Fruit fly (Drosophila melanogaster) whole organism, embryonic: ENCODE results near the gene tex.

Experiments used
- Adf1 ChIP-seq: fragments of 200-800 bp; sonication (Bioruptor generic); IDR thresholded peaks from 2 replicates; pipeline ENCODE4 v1.3.6; 2022; ENCODE audit warnings: missing biosample characterization, missing genetic modification characterization
- Atf3 ChIP-seq: fragments of 200-800 bp; sonication (Bioruptor generic); optimal IDR thresholded peaks from 3 replicates; lab custom pipeline; 2016; ENCODE audit warnings: missing biosample characterization, missing genetic modification characterization
- CG12071 ChIP-seq: fragments of 200-800 bp; sonication (Bioruptor generic); optimal IDR thresholded peaks from 3 replicates; lab custom pipeline; 2018; ENCODE audit warnings: missing biosample characterization, mild to moderate bottlenecking, missing genetic modification characterization
- CG12155 ChIP-seq: fragments of 200-800 bp; sonication (Bioruptor generic); optimal IDR thresholded peaks from 3 replicates; lab custom pipeline; 2016; ENCODE audit warnings: missing biosample characterization, missing genetic modification characterization
- CG12391 ChIP-seq: fragments of 200-800 bp; sonication (Bioruptor generic); optimal IDR thresholded peaks from 3 replicates; lab custom pipeline; 2018; ENCODE audit warnings: missing biosample characterization, mild to moderate bottlenecking, missing genetic modification characterization, moderate library complexity
- CG15479 ChIP-seq: fragments of 200-800 bp; sonication (Bioruptor generic); optimal IDR thresholded peaks from 3 replicates; lab custom pipeline; 2019; ENCODE audit warnings: missing biosample characterization, mild to moderate bottlenecking, missing genetic modification characterization, moderate library complexity
- CG15696 ChIP-seq: fragments of 200-800 bp; sonication (Bioruptor generic); optimal IDR thresholded peaks from 2 replicates; lab custom pipeline; 2019; ENCODE audit warnings: missing biosample characterization, mild to moderate bottlenecking, missing genetic modification characterization, moderate library complexity
- CG1603 ChIP-seq: fragments of 200-800 bp; sonication (Bioruptor generic); optimal IDR thresholded peaks from 2 replicates; lab custom pipeline; 2019; ENCODE audit warnings: missing biosample characterization, mild to moderate bottlenecking, missing genetic modification characterization, moderate library complexity
- CG18599 ChIP-seq: fragments of 200-800 bp; sonication (Bioruptor generic); optimal IDR thresholded peaks from 3 replicates; lab custom pipeline; 2017; ENCODE audit warnings: missing biosample characterization, missing genetic modification characterization, mild to moderate bottlenecking, moderate library complexity, missing genetic modification reagents
- CG2116 ChIP-seq: fragments of 200-800 bp; sonication (Bioruptor generic); optimal IDR thresholded peaks from 3 replicates; lab custom pipeline; 2018; ENCODE audit warnings: missing biosample characterization, mild to moderate bottlenecking, missing genetic modification characterization
- CG3163 ChIP-seq: fragments of 200-800 bp; sonication (Bioruptor generic); optimal IDR thresholded peaks from 3 replicates; lab custom pipeline; 2016; ENCODE audit warnings: missing biosample characterization, missing genetic modification characterization
- CG33557 ChIP-seq: fragments of 200-800 bp; sonication (Bioruptor generic); optimal IDR thresholded peaks from 2 replicates; lab custom pipeline; 2019; ENCODE audit warnings: missing biosample characterization, mild to moderate bottlenecking, missing genetic modification characterization, moderate library complexity
- CG3847 ChIP-seq: fragments of 200-800 bp; sonication (Bioruptor generic); IDR thresholded peaks from 2 replicates; pipeline ENCODE4 v1.3.6; 2022; ENCODE audit warnings: missing biosample characterization, missing genetic modification characterization
- CG43689 ChIP-seq: fragments of 200-800 bp; sonication (Bioruptor generic); IDR thresholded peaks from 2 replicates; pipeline ENCODE4 v1.3.6; 2022; ENCODE audit warnings: missing biosample characterization, missing genetic modification characterization
- CG6175 ChIP-seq: fragments of 200-800 bp; sonication (Bioruptor generic); IDR thresholded peaks from 3 replicates; pipeline ENCODE4 v1.3.6; 2022; ENCODE audit warnings: missing biosample characterization, missing genetic modification characterization
- CG6254 ChIP-seq: fragments of 200-800 bp; sonication (Bioruptor generic); optimal IDR thresholded peaks from 3 replicates; lab custom pipeline; 2017; ENCODE audit warnings: mild to moderate bottlenecking, missing biosample characterization, missing genetic modification reagents, missing genetic modification characterization
- CG7928 ChIP-seq: fragments of 200-800 bp; sonication (Bioruptor generic); optimal IDR thresholded peaks from 2 replicates; lab custom pipeline; 2017; ENCODE audit warnings: missing biosample characterization, mild to moderate bottlenecking, missing genetic modification characterization
- CG7963 ChIP-seq: fragments of 200-800 bp; sonication (Bioruptor generic); IDR thresholded peaks from 3 replicates; pipeline ENCODE4 v1.3.6; 2022; ENCODE audit warnings: missing biosample characterization, missing genetic modification characterization; ENCODE audit not compliant: partially characterized antibody
- CG9609 ChIP-seq: fragments of 200-800 bp; sonication (Bioruptor generic); optimal IDR thresholded peaks from 3 replicates; lab custom pipeline; 2016; ENCODE audit warnings: missing biosample characterization, missing genetic modification characterization
- Camta ChIP-seq: fragments of 200-800 bp; sonication (Bioruptor generic); optimal IDR thresholded peaks from 2 replicates; lab custom pipeline; 2016; ENCODE audit warnings: missing biosample characterization, missing genetic modification characterization
- Dfd ChIP-seq, 2 experiments: fragments of >200 bp; optimal IDR thresholded peaks; 2 replicates each; lab custom pipeline; 2017; ENCODE audit warnings: missing biosample characterization in 2 of 2, missing genetic modification characterization in 2 of 2
- Dip3 ChIP-seq: fragments of 200-800 bp; sonication (Bioruptor generic); optimal IDR thresholded peaks from 3 replicates; lab custom pipeline; 2016; ENCODE audit warnings: missing biosample characterization, missing genetic modification characterization
- Dll ChIP-seq: fragments of 200-800 bp; sonication (Bioruptor generic); IDR thresholded peaks from 4 replicates; pipeline ENCODE4 v1.3.6; 2022; ENCODE audit warnings: missing biosample characterization, missing genetic modification characterization; ENCODE audit not compliant: partially characterized antibody
- Doc2 ChIP-seq: fragments of 200-800 bp; sonication (Bioruptor generic); IDR thresholded peaks from 2 replicates; pipeline ENCODE4 v1.3.6; 2022; ENCODE audit warnings: missing biosample characterization, missing genetic modification characterization
- E2f2 ChIP-seq: fragments of 200-800 bp; sonication (Bioruptor generic); IDR thresholded peaks from 2 replicates; pipeline ENCODE4 v1.3.6; 2022; ENCODE audit warnings: missing biosample characterization, missing genetic modification characterization
- HLH3B ChIP-seq: fragments of 200-800 bp; sonication (Bioruptor generic); IDR thresholded peaks from 2 replicates; pipeline ENCODE4 v1.3.6; 2022; ENCODE audit warnings: missing biosample characterization, missing genetic modification characterization
- Hey ChIP-seq: fragments of 200-800 bp; sonication (Bioruptor generic); optimal IDR thresholded peaks from 3 replicates; lab custom pipeline; 2018; ENCODE audit warnings: missing biosample characterization, mild to moderate bottlenecking, missing genetic modification characterization
- Hmx ChIP-seq: fragments of 200-800 bp; sonication (Bioruptor generic); optimal IDR thresholded peaks from 2 replicates; lab custom pipeline; 2016; ENCODE audit warnings: missing biosample characterization, missing genetic modification characterization
- Lhr ChIP-seq: fragments of 200-800 bp; sonication (Bioruptor generic); optimal IDR thresholded peaks from 3 replicates; lab custom pipeline; 2017; ENCODE audit warnings: mild to moderate bottlenecking, missing biosample characterization, missing genetic modification reagents, missing genetic modification characterization
- NFAT ChIP-seq: fragments of 200-800 bp; sonication (Bioruptor generic); IDR thresholded peaks from 2 replicates; pipeline ENCODE4 v1.3.6; 2022; ENCODE audit warnings: missing biosample characterization, missing genetic modification characterization
- Neu2 ChIP-seq: fragments of 200-800 bp; sonication (Bioruptor generic); optimal IDR thresholded peaks from 3 replicates; lab custom pipeline; 2016; ENCODE audit warnings: missing biosample characterization, missing genetic modification characterization, borderline replicate concordance
- Sox100B ChIP-seq: fragments of 200-800 bp; sonication (Bioruptor generic); optimal IDR thresholded peaks from 3 replicates; lab custom pipeline; 2018; ENCODE audit warnings: missing biosample characterization, mild to moderate bottlenecking, missing genetic modification characterization
- Ssrp ChIP-seq: fragments of 200-800 bp; sonication (Bioruptor generic); optimal IDR thresholded peaks from 2 replicates; lab custom pipeline; 2018; ENCODE audit warnings: missing biosample characterization, mild to moderate bottlenecking, missing genetic modification characterization, moderate library complexity
- bbx ChIP-seq: fragments of 200-800 bp; sonication (Bioruptor generic); IDR thresholded peaks from 2 replicates; pipeline ENCODE4 v1.3.6; 2022; ENCODE audit warnings: missing biosample characterization, missing genetic modification characterization; ENCODE audit not compliant: partially characterized antibody
- crp ChIP-seq, 2 experiments: fragments of 200-800 bp; sonication (Bioruptor generic); optimal IDR thresholded peaks; 2 replicates in 1 of 2; 3 replicates in 1 of 2; lab custom pipeline; 2017; ENCODE audit warnings: missing biosample characterization in 2 of 2, missing genetic modification characterization in 2 of 2, mild to moderate bottlenecking in 1 of 2, moderate library complexity in 1 of 2
- danr ChIP-seq: fragments of 200-800 bp; sonication (Bioruptor generic); IDR thresholded peaks from 2 replicates; pipeline ENCODE4 v1.3.6; 2022; ENCODE audit warnings: missing biosample characterization, missing genetic modification characterization
- dm ChIP-seq: fragments of 200-800 bp; sonication (Bioruptor generic); optimal IDR thresholded peaks from 3 replicates; lab custom pipeline; 2016; ENCODE audit warnings: missing biosample characterization, missing genetic modification characterization
- fd3F ChIP-seq: fragments of 200-800 bp; sonication (Bioruptor generic); optimal IDR thresholded peaks from 2 replicates; lab custom pipeline; 2018; ENCODE audit warnings: missing biosample characterization, mild to moderate bottlenecking, missing genetic modification characterization, moderate library complexity
- fd96Cb ChIP-seq: fragments of 200-800 bp; sonication (Bioruptor generic); optimal IDR thresholded peaks from 2 replicates; lab custom pipeline; 2018; ENCODE audit warnings: missing biosample characterization, mild to moderate bottlenecking, missing genetic modification characterization, moderate library complexity
- fru ChIP-seq: fragments of >200 bp; optimal IDR thresholded peaks from 2 replicates; lab custom pipeline; 2017
- gt ChIP-seq: fragments of 200-800 bp; sonication (Bioruptor generic); IDR thresholded peaks from 2 replicates; pipeline ENCODE4 v1.3.6; 2022; ENCODE audit warnings: missing biosample characterization, missing genetic modification characterization
- jumu ChIP-seq: fragments of 200-800 bp; sonication (Bioruptor generic); optimal IDR thresholded peaks from 3 replicates; lab custom pipeline; 2016; ENCODE audit warnings: missing biosample characterization, missing genetic modification characterization
- kay ChIP-seq: fragments of 200-800 bp; sonication (Bioruptor generic); optimal IDR thresholded peaks from 2 replicates; lab custom pipeline; 2016; ENCODE audit warnings: missing biosample characterization, missing genetic modification characterization
- mam ChIP-seq: fragments of 200-800 bp; sonication (Bioruptor generic); optimal IDR thresholded peaks from 3 replicates; lab custom pipeline; 2016; ENCODE audit warnings: missing biosample characterization, missing genetic modification characterization
- seq ChIP-seq: fragments of 200-800 bp; sonication (Bioruptor generic); IDR thresholded peaks from 2 replicates; pipeline ENCODE4 v1.3.6; 2022; ENCODE audit warnings: missing biosample characterization, missing genetic modification characterization
- sima ChIP-seq: fragments of 200-800 bp; sonication (Bioruptor generic); optimal IDR thresholded peaks from 2 replicates; lab custom pipeline; 2016; ENCODE audit warnings: missing biosample characterization, missing genetic modification characterization
- stwl ChIP-seq: fragments of 200-800 bp; sonication (Bioruptor generic); optimal IDR thresholded peaks from 3 replicates; lab custom pipeline; 2018; ENCODE audit warnings: missing biosample characterization, mild to moderate bottlenecking, missing genetic modification characterization, moderate library complexity
- ttk ChIP-seq: fragments of 200-800 bp; sonication (Bioruptor generic); IDR thresholded peaks from 2 replicates; pipeline ENCODE4 v2.1.2; 2022; ENCODE audit warnings: missing biosample characterization, missing genetic modification characterization
- wek ChIP-seq: fragments of 200-800 bp; sonication (Bioruptor generic); optimal IDR thresholded peaks from 3 replicates; lab custom pipeline; 2018; ENCODE audit warnings: missing biosample characterization, mild to moderate bottlenecking, missing genetic modification characterization, moderate library complexity

tex gene

DNA sequence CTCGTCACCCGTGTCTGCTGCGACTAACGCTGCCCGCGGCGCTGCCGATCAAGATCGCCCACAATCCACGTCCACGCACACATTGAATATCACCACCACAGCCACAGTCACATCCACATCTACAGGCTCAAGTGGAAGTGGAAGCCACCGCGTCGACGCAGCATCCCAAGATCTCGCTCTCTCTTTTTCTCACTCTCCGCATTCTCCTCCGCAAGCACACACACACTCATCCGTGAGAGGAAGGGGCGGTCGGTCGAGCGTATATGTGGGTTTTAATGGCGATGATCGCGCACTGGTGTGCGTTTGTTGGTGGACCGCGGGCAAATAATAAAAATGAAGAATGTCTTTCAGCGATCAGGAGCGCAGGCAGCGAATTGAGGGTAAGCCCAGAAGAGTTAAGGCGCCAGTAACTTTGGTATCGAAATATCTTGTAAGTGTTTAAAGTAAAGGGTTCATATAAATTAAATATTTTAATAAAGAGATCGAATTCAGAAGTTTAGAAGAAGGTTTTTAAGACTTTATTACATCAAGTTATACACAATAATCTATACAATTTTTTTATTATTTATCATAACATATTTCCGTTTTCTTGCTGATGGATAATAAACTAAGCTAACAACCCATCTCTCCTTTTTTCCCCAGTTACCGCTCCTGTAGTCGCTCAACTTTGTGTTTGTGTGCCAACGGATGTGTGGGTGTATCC lies 25.5 kb upstream of the tex start, which contains the start of gene Poxm (continued):
- TF ChIP-seq CG1603 (tag; lab: Kevin White, UChicago) = peak; percentile 28
- TF ChIP-seq CG9609 = peak; percentile 7
- no peak for TF ChIP-seq CG3163 (GFP tag; lab: Kevin White, UChicago)
- peak; percentile 53; the same call in 1 of the 2 replicates for TF ChIP-seq E2f2
- TF ChIP-seq CG3847 (GFP tag; lab: Robert Waterston, UW) = peak; percentile 84
- TF ChIP-seq fd3F (GFP tag; lab: Kevin White, UChicago) = peak; percentile 75
- TF ChIP-seq CG12391 (tag; lab: Kevin White, UChicago) = peak; percentile 92
- peak; percentile 78 for TF ChIP-seq CG12155 (GFP tag; lab: Kevin White, UChicago)
- TF ChIP-seq CG6175 (GFP tag; lab: Robert Waterston, UW) = peak; percentile 65; the same call in 2 of the 3 replicates
- TF ChIP-seq mam (GFP tag; lab: Kevin White, UChicago) = peak; percentile 60
- TF ChIP-seq Dll (GFP tag; lab: Robert Waterston, UW) = no peak
- TF ChIP-seq wek (GFP tag; lab: Kevin White, UChicago) = no peak
- peak; percentile 94 for TF ChIP-seq CG15696 (tag; lab: Kevin White, UChicago)
- TF ChIP-seq CG15479 (GFP tag; lab: Kevin White, UChicago) = no peak
- TF ChIP-seq seq = peak; percentile 78
- peak; percentile 57 for TF ChIP-seq dm (GFP tag; lab: Kevin White, UChicago)
- peak; percentile 67; the same call in 1 of the 2 replicates for TF ChIP-seq Doc2
- TF ChIP-seq Neu2 (GFP tag; lab: Kevin White, UChicago) = no peak
- TF ChIP-seq fru (lab: Kevin White, UChicago) = no peak
- 0 out of 2 replicates have a peak, but pooled peaks have one; percentile 21 for TF ChIP-seq bbx (GFP tag; lab: Robert Waterston, UW)
- peak; percentile 82 for TF ChIP-seq HLH3B (GFP tag; lab: Robert Waterston, UW)
- no peak for TF ChIP-seq Hey (tag; lab: Kevin White, UChicago)
- peak; percentile 88 for TF ChIP-seq CG33557 (GFP tag; lab: Kevin White, UChicago)
- peak; percentile 86 for TF ChIP-seq CG6254 (GFP tag; lab: Kevin White, UChicago)
- peak; percentile 23 for TF ChIP-seq CG12071
- TF ChIP-seq CG7963 (GFP tag; lab: Robert Waterston, UW) = no peak
- peak; percentile 96 for TF ChIP-seq Ssrp
- peak; percentile 19 for TF ChIP-seq Dip3 (GFP tag; lab: Kevin White, UChicago)
- TF ChIP-seq sima (GFP tag; lab: Kevin White, UChicago) = no peak
- peak in 1 of 2 experiments; percentile 47 for TF ChIP-seq crp (GFP tag; optimal IDR thresholded peaks at IDR 0.05; lab: Kevin White, UChicago)
- TF ChIP-seq CG7928 = peak; percentile 23
- TF ChIP-seq NFAT = peak; percentile 65
- TF ChIP-seq fd96Cb (tag; lab: Kevin White, UChicago) = peak; percentile 95
- TF ChIP-seq ttk (GFP tag; lab: Robert Waterston, UW) = peak; percentile 80
- TF ChIP-seq Dfd (GFP tag; optimal IDR thresholded peaks at IDR 0.05; lab: Kevin White, UChicago) = peak in 1 of 2 experiments; percentile 83
- TF ChIP-seq Adf1 (GFP tag; lab: Robert Waterston, UW) = peak; percentile 85
- TF ChIP-seq jumu (GFP tag; lab: Kevin White, UChicago) = peak; percentile 71
- TF ChIP-seq Atf3 (GFP tag; lab: Kevin White, UChicago) = peak; percentile 27
- TF ChIP-seq CG2116 (GFP tag; lab: Kevin White, UChicago) = peak; percentile 40
- TF ChIP-seq Hmx (GFP tag; lab: Kevin White, UChicago) = peak; percentile 30
- peak; percentile 74 for TF ChIP-seq kay (GFP tag; lab: Kevin White, UChicago)
- no peak for TF ChIP-seq stwl (tag; lab: Kevin White, UChicago)
- TF ChIP-seq CG43689 (GFP tag; lab: Robert Waterston, UW) = peak; percentile 26; the same call in 1 of the 2 replicates
- TF ChIP-seq CG18599 (GFP tag; lab: Kevin White, UChicago) = peak; percentile 79
- TF ChIP-seq Lhr (GFP tag; lab: Kevin White, UChicago) = peak; percentile 69
- peak; percentile 96 for TF ChIP-seq Sox100B
- peak; percentile 86 for TF ChIP-seq danr (GFP tag; lab: Robert Waterston, UW)
- TF ChIP-seq gt (GFP tag; lab: Robert Waterston, UW) = peak; percentile 83
- peak; percentile 66 for TF ChIP-seq Camta (GFP tag; lab: Kevin White, UChicago)
